Fruit fly (Drosophila melanogaster) whole organism, embryonic: ENCODE data around the gene CG8066.

Experiments
- Abd-B ChIP-seq: fragments of 200-800 bp; sonication (Bioruptor generic); optimal IDR thresholded peaks from 2 replicates; lab custom pipeline; 2018; ENCODE audit warnings: missing biosample characterization, mild to moderate bottlenecking, missing genetic modification characterization, moderate library complexity
- Atf3 ChIP-seq: fragments of 200-800 bp; sonication (Bioruptor generic); optimal IDR thresholded peaks from 3 replicates; lab custom pipeline; 2016; ENCODE audit warnings: missing biosample characterization, missing genetic modification characterization
- CG11504 ChIP-seq: fragments of 200-800 bp; sonication (Bioruptor generic); optimal IDR thresholded peaks from 3 replicates; lab custom pipeline; 2019; ENCODE audit warnings: missing biosample characterization, mild to moderate bottlenecking, missing genetic modification characterization, moderate library complexity
- CG12104 ChIP-seq: fragments of 200-800 bp; sonication (Bioruptor generic); optimal IDR thresholded peaks from 3 replicates; lab custom pipeline; 2016; ENCODE audit warnings: missing biosample characterization, missing genetic modification characterization
- CG1233 ChIP-seq: fragments of 200-800 bp; sonication (Bioruptor generic); optimal IDR thresholded peaks from 4 replicates; lab custom pipeline; 2018; ENCODE audit warnings: missing biosample characterization, mild to moderate bottlenecking, missing genetic modification characterization
- CG12769 ChIP-seq: fragments of 200-800 bp; sonication (Bioruptor generic); optimal IDR thresholded peaks from 2 replicates; lab custom pipeline; 2019; ENCODE audit warnings: missing biosample characterization, mild to moderate bottlenecking, missing genetic modification characterization, moderate library complexity
- CG13775 ChIP-seq: fragments of 200-800 bp; sonication (Bioruptor generic); optimal IDR thresholded peaks from 3 replicates; lab custom pipeline; 2017; ENCODE audit warnings: missing biosample characterization, mild to moderate bottlenecking, missing genetic modification characterization
- CG14441 ChIP-seq: fragments of 200-800 bp; sonication (Bioruptor generic); IDR thresholded peaks from 2 replicates; pipeline ENCODE4 v1.3.6; 2022; ENCODE audit warnings: missing biosample characterization, missing genetic modification characterization
- CG14710 ChIP-seq: fragments of 200-800 bp; sonication (Bioruptor generic); optimal IDR thresholded peaks from 3 replicates; lab custom pipeline; 2019; ENCODE audit warnings: missing biosample characterization, mild to moderate bottlenecking, missing genetic modification characterization, moderate library complexity
- CG17361 ChIP-seq: fragments of 200-800 bp; sonication (Bioruptor generic); IDR thresholded peaks from 3 replicates; pipeline ENCODE4 v1.3.6; 2022; ENCODE audit warnings: missing biosample characterization, missing genetic modification characterization
- CG17912 ChIP-seq: fragments of 200-800 bp; sonication (Bioruptor generic); optimal IDR thresholded peaks from 2 replicates; lab custom pipeline; 2018; ENCODE audit warnings: missing biosample characterization, mild to moderate bottlenecking, missing genetic modification characterization
- CG2116 ChIP-seq: fragments of 200-800 bp; sonication (Bioruptor generic); optimal IDR thresholded peaks from 3 replicates; lab custom pipeline; 2018; ENCODE audit warnings: missing biosample characterization, mild to moderate bottlenecking, missing genetic modification characterization
- CG32767 ChIP-seq: fragments of 200-800 bp; sonication (Bioruptor generic); IDR thresholded peaks from 2 replicates; pipeline ENCODE4 v1.3.6; 2022; ENCODE audit warnings: missing biosample characterization, missing genetic modification characterization
- CG3281 ChIP-seq: fragments of 200-800 bp; sonication (Bioruptor generic); optimal IDR thresholded peaks from 3 replicates; lab custom pipeline; 2017; ENCODE audit warnings: missing biosample characterization, mild to moderate bottlenecking, missing genetic modification characterization
- CG4328 ChIP-seq: fragments of 200-800 bp; sonication (Bioruptor generic); optimal IDR thresholded peaks from 3 replicates; lab custom pipeline; 2017; ENCODE audit warnings: missing biosample characterization, missing genetic modification reagents, missing genetic modification characterization
- CG43689 ChIP-seq: fragments of 200-800 bp; sonication (Bioruptor generic); IDR thresholded peaks from 2 replicates; pipeline ENCODE4 v1.3.6; 2022; ENCODE audit warnings: missing biosample characterization, missing genetic modification characterization
- CG4404 ChIP-seq: fragments of 200-800 bp; sonication (Bioruptor generic); IDR thresholded peaks from 2 replicates; pipeline ENCODE4 v1.3.6; 2022; ENCODE audit warnings: missing biosample characterization, missing genetic modification characterization
- CG4707 ChIP-seq: fragments of 200-800 bp; sonication (Bioruptor generic); optimal IDR thresholded peaks from 2 replicates; lab custom pipeline; 2018; ENCODE audit warnings: missing biosample characterization, mild to moderate bottlenecking, missing genetic modification characterization, moderate library complexity
- CG6765 ChIP-seq: fragments of 200-800 bp; sonication (Bioruptor generic); optimal IDR thresholded peaks from 3 replicates; lab custom pipeline; 2017; ENCODE audit warnings: missing biosample characterization, mild to moderate bottlenecking, missing genetic modification characterization
- CG6854 ChIP-seq: fragments of 200-800 bp; sonication (Bioruptor generic); optimal IDR thresholded peaks from 3 replicates; lab custom pipeline; 2017; ENCODE audit warnings: missing biosample characterization, mild to moderate bottlenecking, missing genetic modification characterization
- CG8281 ChIP-seq: fragments of 200-800 bp; sonication (Bioruptor generic); optimal IDR thresholded peaks from 2 replicates; lab custom pipeline; 2018; ENCODE audit warnings: missing biosample characterization, mild to moderate bottlenecking, missing genetic modification characterization, moderate library complexity
- D19B ChIP-seq: fragments of 200-800 bp; sonication (Bioruptor generic); optimal IDR thresholded peaks from 2 replicates; lab custom pipeline; 2017; ENCODE audit warnings: missing biosample characterization, mild to moderate bottlenecking, missing genetic modification characterization
- Dek ChIP-seq: fragments of 200-800 bp; sonication (Bioruptor generic); optimal IDR thresholded peaks from 3 replicates; lab custom pipeline; 2019; ENCODE audit warnings: missing biosample characterization, mild to moderate bottlenecking, missing genetic modification characterization, moderate library complexity
- Doc2 ChIP-seq: fragments of 200-800 bp; sonication (Bioruptor generic); IDR thresholded peaks from 2 replicates; pipeline ENCODE4 v1.3.6; 2022; ENCODE audit warnings: missing biosample characterization, missing genetic modification characterization
- Doc3 ChIP-seq: fragments of 200-800 bp; sonication (Bioruptor generic); IDR thresholded peaks from 3 replicates; pipeline ENCODE4 v1.3.6; 2022; ENCODE audit warnings: missing biosample characterization, missing genetic modification characterization; ENCODE audit not compliant: partially characterized antibody
- E2f2 ChIP-seq: fragments of 200-800 bp; sonication (Bioruptor generic); IDR thresholded peaks from 2 replicates; pipeline ENCODE4 v1.3.6; 2022; ENCODE audit warnings: missing biosample characterization, missing genetic modification characterization
- Ets97D ChIP-seq: fragments of 200-800 bp; sonication (Bioruptor generic); optimal IDR thresholded peaks from 3 replicates; lab custom pipeline; 2016; ENCODE audit warnings: missing biosample characterization, missing genetic modification characterization
- Fer3 ChIP-seq: fragments of 200-800 bp; sonication (Bioruptor generic); optimal IDR thresholded peaks from 2 replicates; lab custom pipeline; 2018; ENCODE audit warnings: missing biosample characterization, mild to moderate bottlenecking, missing genetic modification characterization, moderate library complexity
- Mrtf ChIP-seq: fragments of 200-800 bp; sonication (Bioruptor generic); IDR thresholded peaks from 3 replicates; pipeline ENCODE4 v1.3.6; 2022; ENCODE audit warnings: missing biosample characterization, missing genetic modification characterization
- NC2β ChIP-seq: fragments of 200-800 bp; sonication (Bioruptor generic); optimal IDR thresholded peaks from 2 replicates; lab custom pipeline; 2016; ENCODE audit warnings: missing biosample characterization, missing genetic modification characterization
- Usf ChIP-seq: fragments of 200-800 bp; sonication (Bioruptor generic); optimal IDR thresholded peaks from 2 replicates; lab custom pipeline; 2017; ENCODE audit warnings: missing genotype, missing biosample characterization, missing genetic modification characterization
- ab ChIP-seq: fragments of 200-800 bp; sonication (Bioruptor generic); optimal IDR thresholded peaks from 2 replicates; lab custom pipeline; 2016; ENCODE audit warnings: missing biosample characterization, missing genetic modification characterization
- aop ChIP-seq: fragments of 200-800 bp; sonication (Bioruptor generic); IDR thresholded peaks from 2 replicates; pipeline ENCODE4 v1.3.6; 2022; ENCODE audit warnings: missing biosample characterization, missing genetic modification characterization
- ara ChIP-seq: fragments of 200-800 bp; sonication (Bioruptor generic); IDR thresholded peaks from 2 replicates; pipeline ENCODE4 v1.3.6; 2022; ENCODE audit warnings: missing biosample characterization, missing genetic modification characterization
- az2 ChIP-seq: fragments of 200-800 bp; sonication (Bioruptor generic); optimal IDR thresholded peaks from 3 replicates; lab custom pipeline; 2016; ENCODE audit warnings: missing biosample characterization, missing genetic modification characterization
- bbx ChIP-seq: fragments of 200-800 bp; sonication (Bioruptor generic); IDR thresholded peaks from 2 replicates; pipeline ENCODE4 v1.3.6; 2022; ENCODE audit warnings: missing biosample characterization, missing genetic modification characterization; ENCODE audit not compliant: partially characterized antibody
- bsh ChIP-seq, 2 experiments: fragments of 200-800 bp; sonication (Bioruptor generic); optimal IDR thresholded peaks; 2 replicates each; lab custom pipeline; 2017 to 2018; ENCODE audit warnings: mild to moderate bottlenecking in 2 of 2, missing biosample characterization in 2 of 2, missing genetic modification characterization in 2 of 2, moderate library complexity in 1 of 2
- cato ChIP-seq: fragments of 200-800 bp; sonication (Bioruptor generic); optimal IDR thresholded peaks from 2 replicates; lab custom pipeline; 2016; ENCODE audit warnings: missing biosample characterization, missing genetic modification characterization, borderline replicate concordance
- dimm ChIP-seq: fragments of 200-800 bp; sonication (Bioruptor generic); IDR thresholded peaks from 2 replicates; pipeline ENCODE4 v1.3.6; 2022; ENCODE audit warnings: missing biosample characterization, missing genetic modification characterization
- eve ChIP-seq, 2 experiments: fragments of >200 bp; optimal IDR thresholded peaks; 2 replicates each; lab custom pipeline; 2017; ENCODE audit warnings: missing biosample characterization in 2 of 2, missing genetic modification characterization in 2 of 2
- fd3F ChIP-seq: fragments of 200-800 bp; sonication (Bioruptor generic); optimal IDR thresholded peaks from 2 replicates; lab custom pipeline; 2018; ENCODE audit warnings: missing biosample characterization, mild to moderate bottlenecking, missing genetic modification characterization, moderate library complexity
- gcm2 ChIP-seq: fragments of 200-800 bp; sonication (Bioruptor generic); optimal IDR thresholded peaks from 2 replicates; lab custom pipeline; 2016; ENCODE audit warnings: missing biosample characterization, missing genetic modification characterization
- gem ChIP-seq: fragments of 200-800 bp; sonication (Bioruptor generic); optimal IDR thresholded peaks from 2 replicates; lab custom pipeline; 2019; ENCODE audit warnings: missing biosample characterization, mild to moderate bottlenecking, missing genetic modification characterization, moderate library complexity
- klu ChIP-seq: fragments of 200-800 bp; sonication (Bioruptor generic); IDR thresholded peaks from 2 replicates; pipeline ENCODE4 v1.3.6; 2022; ENCODE audit warnings: missing biosample characterization, missing genetic modification characterization
- nom ChIP-seq: fragments of 200-800 bp; sonication (Bioruptor generic); optimal IDR thresholded peaks from 2 replicates; lab custom pipeline; 2017; ENCODE audit warnings: missing biosample characterization, missing genetic modification characterization, mild to moderate bottlenecking, moderate library complexity, missing genetic modification reagents
- pho ChIP-seq: fragments of 200-800 bp; sonication (Bioruptor generic); optimal IDR thresholded peaks from 2 replicates; lab custom pipeline; 2016; ENCODE audit warnings: missing biosample characterization, missing genetic modification characterization
- ranshi ChIP-seq: fragments of 200-800 bp; sonication (Bioruptor generic); IDR thresholded peaks from 2 replicates; pipeline ENCODE4 v1.3.6; 2022; ENCODE audit warnings: missing biosample characterization, missing genetic modification characterization
- tna ChIP-seq: fragments of 200-800 bp; sonication (Bioruptor generic); IDR thresholded peaks from 2 replicates; pipeline ENCODE4 v1.3.6; 2022; ENCODE audit warnings: missing biosample characterization, missing genetic modification characterization; ENCODE audit not compliant: partially characterized antibody
- toy ChIP-seq: fragments of 200-800 bp; sonication (Bioruptor generic); IDR thresholded peaks from 2 replicates; pipeline ENCODE4 v1.3.6; 2022; ENCODE audit warnings: missing biosample characterization, missing genetic modification characterization
- ttk ChIP-seq: fragments of 200-800 bp; sonication (Bioruptor generic); IDR thresholded peaks from 2 replicates; pipeline ENCODE4 v2.1.2; 2022; ENCODE audit warnings: missing biosample characterization, missing genetic modification characterization
- wek ChIP-seq: fragments of 200-800 bp; sonication (Bioruptor generic); optimal IDR thresholded peaks from 3 replicates; lab custom pipeline; 2018; ENCODE audit warnings: missing biosample characterization, mild to moderate bottlenecking, missing genetic modification characterization, moderate library complexity
- zf30C ChIP-seq: fragments of 200-800 bp; sonication (Bioruptor generic); optimal IDR thresholded peaks from 3 replicates; lab custom pipeline; 2018; ENCODE audit warnings: missing biosample characterization, mild to moderate bottlenecking, missing genetic modification characterization

Gene CG8066

dm6 chr3R:14542038-14542437 lies 26.6 kb downstream of the CG8066 start (continued):
- TF ChIP-seq ttk (GFP tag; lab: Robert Waterston, UW) (no peak), toy (GFP tag; lab: Robert Waterston, UW) (no peak), CG14441 (GFP tag; lab: Robert Waterston, UW) (no peak), NC2β (GFP tag; lab: Kevin White, UChicago) (no peak), CG11504 (tag; lab: Kevin White, UChicago) (peak; percentile 63), CG6854 (no peak), aop (GFP tag; lab: Robert Waterston, UW) (no peak), bsh (GFP tag; optimal IDR thresholded peaks at IDR 0.05; lab: Kevin White, UChicago) (no peak), CG17361 (no peak), CG6765 (GFP tag; lab: Kevin White, UChicago) (no peak), CG8281 (tag; lab: Kevin White, UChicago) (no peak), CG43689 (GFP tag; lab: Robert Waterston, UW) (no peak), ara (GFP tag; lab: Robert Waterston, UW) (0 out of 2 replicates have a peak, but pooled peaks have one; percentile 32), ranshi (peak; percentile 34; the same call in 1 of the 2 replicates), CG32767 (GFP tag; lab: Robert Waterston, UW) (no peak), tna (GFP tag; lab: Robert Waterston, UW) (no peak), E2f2 (GFP tag; lab: Robert Waterston, UW) (no peak), CG13775 (GFP tag; lab: Kevin White, UChicago) (no peak), CG2116 (GFP tag; lab: Kevin White, UChicago) (no peak), Fer3 (tag; lab: Kevin White, UChicago) (peak; percentile 40), Atf3 (no peak), CG12769 (tag; lab: Kevin White, UChicago) (no peak), CG4328 (GFP tag; lab: Kevin White, UChicago) (no peak), nom (GFP tag; lab: Kevin White, UChicago) (no peak), pho (GFP tag; lab: Kevin White, UChicago) (no peak), bbx (GFP tag; lab: Robert Waterston, UW) (no peak), Usf (GFP tag; lab: Kevin White, UChicago) (no peak), D19B (no peak), CG4404 (GFP tag; lab: Robert Waterston, UW) (no peak), ab (no peak), CG4707 (GFP tag; lab: Kevin White, UChicago) (no peak), gcm2 (GFP tag; lab: Kevin White, UChicago) (no peak), cato (no peak), CG1233 (GFP tag; lab: Kevin White, UChicago) (no peak), wek (GFP tag; lab: Kevin White, UChicago) (no peak), Abd-B (no peak), klu (GFP tag; lab: Robert Waterston, UW) (no peak), CG14710 (tag; lab: Kevin White, UChicago) (no peak), fd3F (GFP tag; lab: Kevin White, UChicago) (no peak), CG3281 (GFP tag; lab: Kevin White, UChicago) (peak; percentile 18), Mrtf (GFP tag; lab: Robert Waterston, UW) (no peak), Doc3 (GFP tag; lab: Robert Waterston, UW) (no peak), gem (tag; lab: Kevin White, UChicago) (no peak), CG17912 (GFP tag; lab: Kevin White, UChicago) (no peak), CG12104 (GFP tag; lab: Kevin White, UChicago) (no peak), Ets97D (no peak), Doc2 (GFP tag; lab: Robert Waterston, UW) (no peak), dimm (GFP tag; lab: Robert Waterston, UW) (no peak), eve (GFP tag; optimal IDR thresholded peaks at IDR 0.05; lab: Kevin White, UChicago) (peak in 1 of 2 experiments; percentile 36), az2 (GFP tag; lab: Kevin White, UChicago) (no peak), zf30C (GFP tag; lab: Kevin White, UChicago) (no peak), Dek (tag; lab: Kevin White, UChicago) (no peak)
